Fruit fly (Drosophila melanogaster) whole organism, adult: ENCODE results near the gene fng.

Source experiments
- CG11617 ChIP-seq: fragments of 200-800 bp; sonication (Bioruptor generic); optimal IDR thresholded peaks from 2 replicates; lab custom pipeline; 2017; ENCODE audit warnings: mild to moderate bottlenecking, missing biosample characterization, missing genetic modification reagents, missing genetic modification characterization
- CG12768 ChIP-seq: fragments of 200-800 bp; sonication (Bioruptor generic); optimal IDR thresholded peaks from 2 replicates; lab custom pipeline; 2017; ENCODE audit warnings: missing biosample characterization, missing genetic modification characterization, mild to moderate bottlenecking, moderate library complexity, missing genetic modification reagents
- CG14711 ChIP-seq: fragments of 200-800 bp; sonication (Bioruptor generic); optimal IDR thresholded peaks from 2 replicates; lab custom pipeline; 2018; ENCODE audit warnings: missing biosample characterization, mild to moderate bottlenecking, missing genetic modification characterization, moderate library complexity
- CG33017 ChIP-seq: fragments of 200-800 bp; sonication (Bioruptor generic); optimal IDR thresholded peaks from 2 replicates; lab custom pipeline; 2018; ENCODE audit warnings: missing biosample characterization, mild to moderate bottlenecking, missing genetic modification characterization, moderate library complexity
- CG5204 ChIP-seq: fragments of 200-800 bp; sonication (Bioruptor generic); optimal IDR thresholded peaks from 2 replicates; lab custom pipeline; 2016; ENCODE audit warnings: missing biosample characterization, missing genetic modification characterization
- CG7045 ChIP-seq: fragments of 200-800 bp; sonication (Bioruptor generic); optimal IDR thresholded peaks from 2 replicates; lab custom pipeline; 2017; ENCODE audit warnings: missing biosample characterization, mild to moderate bottlenecking, missing genetic modification characterization
- Clk ChIP-seq: fragments of 200-800 bp; sonication (Bioruptor generic); optimal IDR thresholded peaks from 2 replicates; lab custom pipeline; 2017; ENCODE audit warnings: missing biosample characterization, missing genetic modification characterization
- Mnt ChIP-seq: fragments of 200-800 bp; sonication (Bioruptor generic); optimal IDR thresholded peaks from 2 replicates; lab custom pipeline; 2016; ENCODE audit warnings: missing biosample characterization, mild to moderate bottlenecking, missing genetic modification characterization
- cic ChIP-seq: fragments of 200-800 bp; sonication (Bioruptor generic); optimal IDR thresholded peaks from 2 replicates; lab custom pipeline; 2017; ENCODE audit warnings: missing biosample characterization, mild to moderate bottlenecking, missing genetic modification characterization, moderate library complexity
- kay ChIP-seq: fragments of 200-800 bp; sonication (Bioruptor generic); peaks from one replicate; lab custom pipeline; 2016; ENCODE audit warnings: missing biosample characterization, missing genetic modification characterization, borderline replicate concordance
- ovo ChIP-seq: fragments of 200-800 bp; sonication (Bioruptor generic); optimal IDR thresholded peaks from 2 replicates; lab custom pipeline; 2016; ENCODE audit warnings: missing biosample characterization, missing genetic modification characterization
- toe ChIP-seq: fragments of 200-800 bp; sonication (Bioruptor generic); optimal IDR thresholded peaks from 2 replicates; lab custom pipeline; 2016; ENCODE audit warnings: missing biosample characterization, missing genetic modification characterization

DNA sequence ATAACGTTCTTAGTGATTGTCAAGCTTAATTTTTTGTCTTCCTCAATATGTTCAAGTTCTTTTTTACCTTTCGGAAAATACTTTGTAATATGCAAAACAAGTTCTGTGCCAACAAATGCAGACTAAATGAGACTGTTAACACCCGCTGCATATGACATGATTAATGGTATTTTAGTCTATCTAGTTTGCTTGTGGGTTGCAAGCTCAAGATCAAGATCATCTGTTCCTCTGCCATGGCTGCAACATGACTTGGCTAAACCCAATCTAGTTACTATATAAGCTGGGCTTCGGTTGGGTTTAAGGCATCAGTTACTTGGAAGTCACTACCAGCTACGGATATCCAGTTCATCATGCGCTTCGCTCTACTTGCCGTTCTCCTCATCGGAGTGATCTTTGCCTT, 43.8 kb downstream of the fng start, which contains the start of gene CG11458:
- no peak for TF ChIP-seq Mnt (GFP tag; lab: Kevin White, UChicago)
- TF ChIP-seq CG14711 (tag; lab: Kevin White, UChicago) = no peak
- TF ChIP-seq kay = no peak
- TF ChIP-seq CG7045 (GFP tag; lab: Kevin White, UChicago) = no peak
- no peak for TF ChIP-seq CG11617 (GFP tag; lab: Kevin White, UChicago)
- TF ChIP-seq Clk (GFP tag; lab: Kevin White, UChicago) = no peak
- no peak for TF ChIP-seq CG12768
- no peak for TF ChIP-seq CG5204
- no peak for TF ChIP-seq ovo (GFP tag; lab: Kevin White, UChicago)
- TF ChIP-seq cic = no peak
- no peak for TF ChIP-seq toe (GFP tag; lab: Kevin White, UChicago)
- TF ChIP-seq CG33017 (tag; lab: Kevin White, UChicago) = no peak
